Fruit fly (Drosophila melanogaster) whole organism, embryonic: ENCODE data around the gene Sec63.

Experiments used
- Atf6 ChIP-seq: fragments of 200-800 bp; sonication (Bioruptor generic); IDR thresholded peaks from 2 replicates; pipeline ENCODE4 v1.3.6; 2022; ENCODE audit warnings: missing biosample characterization, missing genetic modification characterization
- BtbVII ChIP-seq: fragments of 200-800 bp; sonication (Bioruptor generic); optimal IDR thresholded peaks from 3 replicates; lab custom pipeline; 2017; ENCODE audit warnings: missing biosample characterization, mild to moderate bottlenecking, missing genetic modification characterization
- CG10431 ChIP-seq: fragments of 200-800 bp; sonication (Bioruptor generic); optimal IDR thresholded peaks from 3 replicates; lab custom pipeline; 2018; ENCODE audit warnings: missing biosample characterization, mild to moderate bottlenecking, missing genetic modification characterization
- CG13624 ChIP-seq: fragments of 200-800 bp; sonication (Bioruptor generic); optimal IDR thresholded peaks from 2 replicates; lab custom pipeline; 2016; ENCODE audit warnings: missing biosample characterization, missing genetic modification characterization
- CG14441 ChIP-seq: fragments of 200-800 bp; sonication (Bioruptor generic); IDR thresholded peaks from 2 replicates; pipeline ENCODE4 v1.3.6; 2022; ENCODE audit warnings: missing biosample characterization, missing genetic modification characterization
- CG15696 ChIP-seq: fragments of 200-800 bp; sonication (Bioruptor generic); optimal IDR thresholded peaks from 2 replicates; lab custom pipeline; 2019; ENCODE audit warnings: missing biosample characterization, mild to moderate bottlenecking, missing genetic modification characterization, moderate library complexity
- CG1603 ChIP-seq: fragments of 200-800 bp; sonication (Bioruptor generic); optimal IDR thresholded peaks from 2 replicates; lab custom pipeline; 2019; ENCODE audit warnings: missing biosample characterization, mild to moderate bottlenecking, missing genetic modification characterization, moderate library complexity
- CG2678 ChIP-seq: fragments of 200-800 bp; sonication (Bioruptor generic); optimal IDR thresholded peaks from 3 replicates; lab custom pipeline; 2019; ENCODE audit warnings: missing biosample characterization, mild to moderate bottlenecking, missing genetic modification characterization, moderate library complexity
- CG31365 ChIP-seq: fragments of 200-800 bp; sonication (Bioruptor generic); optimal IDR thresholded peaks from 2 replicates; lab custom pipeline; 2018; ENCODE audit warnings: missing biosample characterization, mild to moderate bottlenecking, missing genetic modification characterization
- CG7839 ChIP-seq: fragments of 200-800 bp; sonication (Bioruptor generic); optimal IDR thresholded peaks from 3 replicates; lab custom pipeline; 2018; ENCODE audit warnings: missing biosample characterization, mild to moderate bottlenecking, missing genetic modification characterization, moderate library complexity
- CG7928 ChIP-seq: fragments of 200-800 bp; sonication (Bioruptor generic); optimal IDR thresholded peaks from 2 replicates; lab custom pipeline; 2017; ENCODE audit warnings: missing biosample characterization, mild to moderate bottlenecking, missing genetic modification characterization
- Camta ChIP-seq: fragments of 200-800 bp; sonication (Bioruptor generic); optimal IDR thresholded peaks from 2 replicates; lab custom pipeline; 2016; ENCODE audit warnings: missing biosample characterization, missing genetic modification characterization
- D ChIP-seq, 2 experiments: fragments of 200-800 bp in 1 of 2; fragments of >200 bp in 1 of 2; sonication (Bioruptor generic) in 1 of 2; optimal IDR thresholded peaks; 2 replicates in 1 of 2; 3 replicates in 1 of 2; lab custom pipeline; 2017; ENCODE audit warnings: mild to moderate bottlenecking in 1 of 2, missing biosample characterization in 1 of 2, missing genetic modification characterization in 1 of 2, missing genetic modification reagents in 1 of 2
- Doc2 ChIP-seq: fragments of 200-800 bp; sonication (Bioruptor generic); IDR thresholded peaks from 2 replicates; pipeline ENCODE4 v1.3.6; 2022; ENCODE audit warnings: missing biosample characterization, missing genetic modification characterization
- Eip74EF ChIP-seq, 2 experiments: fragments of 200-800 bp in 1 of 2; fragments of >200 bp in 1 of 2; sonication (Bioruptor generic) in 1 of 2; optimal IDR thresholded peaks; 2 replicates each; lab custom pipeline; 2017 to 2019; ENCODE audit warnings: missing biosample characterization in 2 of 2, missing genetic modification characterization in 2 of 2, mild to moderate bottlenecking in 1 of 2, moderate library complexity in 1 of 2
- Ets65A ChIP-seq: fragments of 200-800 bp; sonication (Bioruptor generic); peaks from one replicate; lab custom pipeline; 2016; ENCODE audit warnings: missing biosample characterization, missing genetic modification characterization
- Ets97D ChIP-seq: fragments of 200-800 bp; sonication (Bioruptor generic); optimal IDR thresholded peaks from 3 replicates; lab custom pipeline; 2016; ENCODE audit warnings: missing biosample characterization, missing genetic modification characterization
- Fer1 ChIP-seq: fragments of 200-800 bp; sonication (Bioruptor generic); optimal IDR thresholded peaks from 2 replicates; lab custom pipeline; 2017; ENCODE audit warnings: missing biosample characterization, mild to moderate bottlenecking, missing genetic modification characterization
- Gug ChIP-seq: fragments of 200-800 bp; sonication (Bioruptor generic); IDR thresholded peaks from 4 replicates; pipeline ENCODE4 v1.3.6; 2022; ENCODE audit warnings: missing biosample characterization, missing genetic modification characterization
- H2.0 ChIP-seq: fragments of 200-800 bp; sonication (Bioruptor generic); IDR thresholded peaks from 2 replicates; pipeline ENCODE4 v1.3.6; 2022; ENCODE audit warnings: missing biosample characterization, missing genetic modification characterization
- Hsf ChIP-seq: fragments of 200-800 bp; sonication (Bioruptor generic); optimal IDR thresholded peaks from 3 replicates; lab custom pipeline; 2016; ENCODE audit warnings: missing biosample characterization, missing genetic modification characterization
- Jarid2 ChIP-seq: fragments of 200-800 bp; sonication (Bioruptor generic); optimal IDR thresholded peaks from 3 replicates; lab custom pipeline; 2017; ENCODE audit warnings: mild to moderate bottlenecking, missing biosample characterization, missing genetic modification reagents, missing genetic modification characterization
- Lpt ChIP-seq: fragments of >200 bp; optimal IDR thresholded peaks from 2 replicates; lab custom pipeline; 2018; ENCODE audit warnings: missing biosample characterization, missing genetic modification characterization
- NC2α ChIP-seq: fragments of 200-800 bp; sonication (Bioruptor generic); optimal IDR thresholded peaks from 2 replicates; lab custom pipeline; 2016; ENCODE audit warnings: missing biosample characterization, missing genetic modification characterization
- Pdp1 ChIP-seq, 2 experiments: fragments of 200-800 bp; sonication (Bioruptor generic); optimal IDR thresholded peaks; 3 replicates each; lab custom pipeline; 2016; ENCODE audit warnings: missing biosample characterization in 2 of 2, missing genetic modification characterization in 2 of 2, mild to moderate bottlenecking in 1 of 2, moderate library complexity in 1 of 2
- Taf1 ChIP-seq: fragments of 200-800 bp; sonication (Bioruptor generic); IDR thresholded peaks from 2 replicates; pipeline ENCODE4 v1.3.6; 2022; ENCODE audit warnings: missing biosample characterization, missing genetic modification characterization
- Vsx1 ChIP-seq: fragments of 200-800 bp; sonication (Bioruptor generic); optimal IDR thresholded peaks from 2 replicates; lab custom pipeline; 2017; ENCODE audit warnings: missing biosample characterization, mild to moderate bottlenecking, missing genetic modification characterization, missing genetic modification reagents
- bab2 ChIP-seq: fragments of 200-800 bp; sonication (Bioruptor generic); optimal IDR thresholded peaks from 2 replicates; lab custom pipeline; 2016; ENCODE audit warnings: missing biosample characterization, missing genetic modification characterization
- chinmo ChIP-seq: fragments of 200-800 bp; sonication (Bioruptor generic); IDR thresholded peaks from 4 replicates; pipeline ENCODE4 v1.3.6; 2022; ENCODE audit warnings: missing biosample characterization, missing genetic modification characterization; ENCODE audit not compliant: partially characterized antibody
- chn ChIP-seq: fragments of 200-800 bp; sonication (Bioruptor generic); optimal IDR thresholded peaks from 2 replicates; lab custom pipeline; 2016; ENCODE audit warnings: missing biosample characterization, missing genetic modification characterization
- dati ChIP-seq: fragments of 200-800 bp; sonication (Bioruptor generic); IDR thresholded peaks from 2 replicates; pipeline ENCODE4 v1.3.6; 2022; ENCODE audit warnings: missing biosample characterization, missing genetic modification characterization
- eyg ChIP-seq: fragments of 200-800 bp; sonication (Bioruptor generic); optimal IDR thresholded peaks from 3 replicates; lab custom pipeline; 2016; ENCODE audit warnings: missing biosample characterization, missing genetic modification characterization
- fd96Cb ChIP-seq: fragments of 200-800 bp; sonication (Bioruptor generic); optimal IDR thresholded peaks from 2 replicates; lab custom pipeline; 2018; ENCODE audit warnings: missing biosample characterization, mild to moderate bottlenecking, missing genetic modification characterization, moderate library complexity
- gro ChIP-seq: fragments of 200-800 bp; sonication (Bioruptor generic); optimal IDR thresholded peaks from 2 replicates; lab custom pipeline; 2016; ENCODE audit warnings: missing biosample characterization, missing genetic modification characterization
- lov ChIP-seq, 2 experiments: fragments of 200-800 bp in 1 of 2; fragments of >200 bp in 1 of 2; sonication (Bioruptor generic) in 1 of 2; IDR thresholded peaks in 1 of 2; optimal IDR thresholded peaks in 1 of 2; 2 replicates in 1 of 2; 3 replicates in 1 of 2; pipeline versions ENCODE4 v1.3.6 to Lab custom; 2017 to 2022; ENCODE audit warnings: missing biosample characterization in 1 of 2, missing genetic modification characterization in 1 of 2
- nom ChIP-seq: fragments of 200-800 bp; sonication (Bioruptor generic); optimal IDR thresholded peaks from 2 replicates; lab custom pipeline; 2017; ENCODE audit warnings: missing biosample characterization, missing genetic modification characterization, mild to moderate bottlenecking, moderate library complexity, missing genetic modification reagents
- oc ChIP-seq: fragments of 200-800 bp; sonication (Bioruptor generic); optimal IDR thresholded peaks from 2 replicates; lab custom pipeline; 2018; ENCODE audit warnings: missing biosample characterization, mild to moderate bottlenecking, missing genetic modification characterization, moderate library complexity
- prd ChIP-seq, 3 experiments: fragments of >200 bp in 2 of 3; fragments of 200-800 bp in 1 of 3; sonication (Bioruptor generic) in 1 of 3; optimal IDR thresholded peaks in 2 of 3; IDR thresholded peaks in 1 of 3; 2 replicates in 2 of 3; 3 replicates in 1 of 3; pipeline versions ENCODE4 v1.3.6 to Lab custom; 2017 to 2022; ENCODE audit warnings: missing biosample characterization in 1 of 3, missing genetic modification characterization in 1 of 3
- repo ChIP-seq: fragments of 200-800 bp; sonication (Bioruptor generic); optimal IDR thresholded peaks from 2 replicates; lab custom pipeline; 2016; ENCODE audit warnings: missing biosample characterization, missing genetic modification characterization
- schlank ChIP-seq: fragments of 200-800 bp; sonication (Bioruptor generic); optimal IDR thresholded peaks from 2 replicates; lab custom pipeline; 2018; ENCODE audit warnings: missing biosample characterization, mild to moderate bottlenecking, missing genetic modification characterization
- sna ChIP-seq: fragments of 200-800 bp; sonication (Bioruptor generic); IDR thresholded peaks from 2 replicates; pipeline ENCODE4 v1.3.6; 2022; ENCODE audit warnings: missing biosample characterization, missing genetic modification characterization; ENCODE audit not compliant: partially characterized antibody
- tna ChIP-seq: fragments of 200-800 bp; sonication (Bioruptor generic); IDR thresholded peaks from 2 replicates; pipeline ENCODE4 v1.3.6; 2022; ENCODE audit warnings: missing biosample characterization, missing genetic modification characterization; ENCODE audit not compliant: partially characterized antibody
- tx ChIP-seq: fragments of 200-800 bp; sonication (Bioruptor generic); optimal IDR thresholded peaks from 2 replicates; lab custom pipeline; 2016; ENCODE audit warnings: missing biosample characterization, missing genetic modification characterization

Gene Sec63

DNA sequence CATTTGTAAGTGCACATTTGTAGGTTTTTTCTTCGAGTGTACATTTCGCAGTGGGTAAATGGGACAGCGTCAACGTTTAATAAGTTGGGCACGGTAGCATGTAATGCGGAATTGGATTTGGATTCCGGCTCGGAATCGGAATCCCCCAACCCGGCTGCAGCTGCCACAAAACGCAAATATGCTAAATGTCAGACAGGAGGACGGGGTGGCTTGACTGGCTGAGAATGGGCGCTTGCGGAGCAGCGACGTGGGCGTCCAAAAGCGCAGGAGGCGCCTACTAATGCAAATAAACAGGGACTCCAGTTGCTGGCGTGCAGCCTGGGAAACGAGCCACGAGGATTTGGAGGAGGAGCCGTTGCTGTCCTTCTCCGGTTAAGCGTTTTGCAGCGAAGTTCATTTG is 27.5 kb downstream of the Sec63 start, which contains the start of gene CG8564:
CG8564 (minus strand) TSS at position 101 of the 400 bp plus-strand sequence.
- no peak for TF ChIP-seq CG14441
- no peak for TF ChIP-seq CG7928
- TF ChIP-seq oc: no peak
- no peak for TF ChIP-seq lov (optimal IDR thresholded peaks at IDR 0.05; lab: Kevin White, UChicago)
- 0 out of 3 replicates have a peak, but pooled peaks have one; percentile 37 for TF ChIP-seq lov (GFP tag; IDR thresholded peaks at IDR 0.05; lab: Robert Waterston, UW)
- no peak for TF ChIP-seq Fer1 (GFP tag; lab: Kevin White, UChicago)
- no peak for TF ChIP-seq Pdp1 (GFP tag; optimal IDR thresholded peaks at IDR 0.05; lab: Kevin White, UChicago)
- no peak for TF ChIP-seq CG31365
- TF ChIP-seq Ets65A (GFP tag; lab: Kevin White, UChicago): peak; percentile 13
- no peak for TF ChIP-seq CG15696 (tag; lab: Kevin White, UChicago)
- TF ChIP-seq, all 482 proteins: peak for 2

DNA sequence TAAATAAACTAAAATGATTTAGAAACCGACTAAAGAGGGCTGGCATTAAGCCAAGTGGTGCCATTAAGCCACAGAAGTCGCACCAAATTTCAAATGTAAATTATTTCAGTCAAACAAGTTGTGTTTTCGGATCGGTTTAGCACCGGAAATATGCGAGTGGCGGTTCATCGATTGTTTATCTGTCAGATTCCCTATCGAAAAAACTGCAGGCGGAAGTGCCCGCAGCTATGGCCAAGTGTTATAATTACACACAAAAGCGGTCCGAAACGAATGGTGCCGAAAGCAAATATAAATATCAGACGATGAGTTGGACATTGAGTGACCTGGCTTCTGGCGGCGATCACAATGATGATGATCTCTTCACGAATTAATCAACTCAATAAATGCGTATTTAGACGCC is 29.6 kb downstream of the Sec63 start:
- TF ChIP-seq CG13624: no peak
- no peak for TF ChIP-seq lov (optimal IDR thresholded peaks at IDR 0.05; lab: Kevin White, UChicago)
- TF ChIP-seq lov (GFP tag; IDR thresholded peaks at IDR 0.05; lab: Robert Waterston, UW): no peak
- TF ChIP-seq Vsx1 (GFP tag; lab: Kevin White, UChicago): no peak
- no peak for TF ChIP-seq Doc2 (GFP tag; lab: Robert Waterston, UW)
- 0 out of 4 replicates have a peak, but pooled peaks have one; percentile 51 for TF ChIP-seq chinmo (GFP tag; lab: Robert Waterston, UW)
- TF ChIP-seq Eip74EF (GFP tag; optimal IDR thresholded peaks at IDR 0.05; lab: Kevin White, UChicago): peak in 1 of 2 experiments; percentile 68
- TF ChIP-seq CG10431: no peak
- TF ChIP-seq CG2678 (tag; lab: Kevin White, UChicago): no peak
- TF ChIP-seq NC2α (GFP tag; lab: Kevin White, UChicago): no peak
- no peak for TF ChIP-seq gro
- no peak for TF ChIP-seq nom (GFP tag; lab: Kevin White, UChicago)
- no peak for TF ChIP-seq Taf1 (GFP tag; lab: Robert Waterston, UW)
- TF ChIP-seq dati: no peak
- TF ChIP-seq CG1603 (tag; lab: Kevin White, UChicago): no peak
- TF ChIP-seq, all 482 proteins: peak for 2

DNA sequence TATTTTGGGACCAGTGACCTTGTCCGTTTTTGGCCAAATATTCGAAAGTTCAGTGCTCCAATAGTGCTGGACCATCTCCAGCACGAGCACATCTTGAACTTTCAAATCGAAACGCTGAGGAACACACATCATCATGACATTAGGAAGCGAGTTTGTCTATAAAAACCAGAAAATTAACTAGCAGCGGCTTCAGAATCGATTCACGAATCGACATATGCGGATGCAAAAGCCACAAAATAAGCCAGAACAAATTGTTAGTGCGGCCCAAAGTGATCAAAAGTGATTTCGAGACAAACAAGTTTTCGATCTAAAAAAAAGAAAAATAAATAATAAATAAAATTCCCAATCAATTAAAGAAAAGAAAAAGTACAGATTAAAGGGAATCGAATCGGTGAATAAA is 30.1 kb downstream of the Sec63 start, which contains the start of gene CG8563:
CG8563 (plus strand) TSS at position 301 of the 400 bp plus-strand sequence.
- TF ChIP-seq Gug (GFP tag; lab: Robert Waterston, UW): no peak
- no peak for TF ChIP-seq prd (optimal IDR thresholded peaks at IDR 0.05; lab: Kevin White, UChicago)
- no peak for TF ChIP-seq prd (GFP tag; IDR thresholded peaks at IDR 0.05; lab: Robert Waterston, UW)
- TF ChIP-seq CG7839 (tag; lab: Kevin White, UChicago): no peak
- no peak for TF ChIP-seq bab2
- no peak for TF ChIP-seq Jarid2 (GFP tag; lab: Kevin White, UChicago)
- no peak for TF ChIP-seq schlank
- no peak for TF ChIP-seq tna (GFP tag; lab: Robert Waterston, UW)
- no peak for TF ChIP-seq tx (GFP tag; lab: Kevin White, UChicago)
- TF ChIP-seq H2.0 (GFP tag; lab: Robert Waterston, UW): no peak
- TF ChIP-seq Ets97D (GFP tag; lab: Kevin White, UChicago): no peak
- no peak for TF ChIP-seq Vsx1 (GFP tag; lab: Kevin White, UChicago)

DNA sequence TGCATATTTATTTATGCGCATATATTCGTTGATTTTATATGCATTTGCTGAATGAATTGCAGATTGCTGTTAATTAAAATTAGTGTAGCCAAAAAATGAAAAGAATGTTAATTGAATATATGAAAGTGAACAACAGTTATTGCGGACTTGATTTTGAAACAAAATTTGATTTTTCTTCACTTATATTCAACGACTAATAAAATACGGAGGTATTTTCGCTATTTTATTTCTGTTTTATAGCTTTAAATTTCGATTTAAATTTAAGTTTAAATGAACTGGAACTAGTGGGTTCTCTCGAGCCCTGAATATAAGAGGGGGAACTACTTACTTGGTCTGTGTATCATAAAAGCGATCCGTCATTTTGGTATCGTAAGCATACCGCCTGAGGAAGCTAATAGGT is 35.7 kb downstream of the Sec63 start, which contains the start of gene CG32379:
CG32379 (plus strand) TSS at position 301 of the 400 bp plus-strand sequence.
- TF ChIP-seq BtbVII (GFP tag; lab: Kevin White, UChicago) (no peak), eyg (no peak), Lpt (GFP tag; lab: Kevin White, UChicago) (no peak), Ets97D (GFP tag; lab: Kevin White, UChicago) (no peak), D (optimal IDR thresholded peaks at IDR 0.05; lab: Kevin White, UChicago) (no peak), D (GFP tag; optimal IDR thresholded peaks at IDR 0.05; lab: Kevin White, UChicago) (no peak), chn (no peak), sna (GFP tag; lab: Robert Waterston, UW) (no peak), Camta (no peak), Hsf (GFP tag; lab: Kevin White, UChicago) (no peak), fd96Cb (tag; lab: Kevin White, UChicago) (no peak), repo (GFP tag; lab: Kevin White, UChicago) (no peak), Atf6 (GFP tag; lab: Robert Waterston, UW) (no peak)
